Fruit fly (Drosophila melanogaster): Measurements from ENCODE around the gene CREG.

The CREG gene

DNA sequence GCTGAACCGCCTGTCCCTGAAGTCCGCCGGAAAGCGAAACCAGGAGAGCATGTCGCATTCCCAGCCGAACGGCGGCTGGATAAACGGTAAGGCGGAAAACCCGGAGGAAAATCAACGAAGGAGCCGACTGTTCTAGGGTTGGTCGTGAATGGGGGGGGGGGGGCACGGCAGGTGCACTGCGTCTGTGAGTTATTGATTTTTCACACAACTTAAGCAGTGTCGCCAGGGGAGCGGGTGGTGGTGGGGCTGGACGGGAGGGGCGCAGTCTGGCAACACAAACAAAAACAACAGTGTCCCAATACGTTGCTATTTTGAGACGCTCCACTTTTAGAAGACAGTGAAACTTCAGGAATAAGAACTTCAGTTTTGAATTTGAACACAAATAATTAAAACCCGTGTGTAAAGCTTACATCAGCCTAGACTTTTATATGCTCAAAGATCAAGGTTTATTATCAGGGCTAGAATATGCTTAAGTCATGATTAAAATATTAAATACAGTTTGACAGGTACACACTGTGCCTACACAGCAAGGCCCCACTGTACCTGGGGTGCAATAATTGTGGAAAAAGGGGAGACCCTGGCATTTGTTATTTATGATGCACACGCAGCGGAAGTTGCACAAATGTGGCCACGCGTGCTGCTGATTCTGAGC, 8.1 kb downstream of the CREG start (continued):
- TF ChIP-seq CG7786 (GFP tag; optimal IDR thresholded peaks at IDR 0.05) (peak; percentile 7), vvl (GFP tag; IDR thresholded peaks at IDR 0.05) (peak; percentile 87), CG16779 (GFP tag; IDR thresholded peaks at IDR 0.05) (0 out of 2 replicates have a peak, but pooled peaks have one; percentile 18), bowl (GFP tag; IDR thresholded peaks at IDR 0.05) (no peak), bcd (GFP tag; optimal IDR thresholded peaks at IDR 0.05) (peak; percentile 65), CG30431 (GFP tag; optimal IDR thresholded peaks at IDR 0.05) (peak; percentile 42), stc (GFP tag; IDR thresholded peaks at IDR 0.05) (peak; percentile 86), CG1529 (GFP tag; optimal IDR thresholded peaks at IDR 0.05) (peak; percentile 65), ken (GFP tag; IDR thresholded peaks at IDR 0.05) (peak; percentile 76), CG13296 (GFP tag; optimal IDR thresholded peaks at IDR 0.05) (peak; percentile 1), Bdp1 (GFP tag; optimal IDR thresholded peaks at IDR 0.05) (no peak), Kr (GFP tag; optimal IDR thresholded peaks at IDR 0.05) (no peak), CG6791 (GFP tag; IDR thresholded peaks at IDR 0.05; ENCODE audit: partially characterized antibody) (no peak), gcm2 (GFP tag; optimal IDR thresholded peaks at IDR 0.05) (no peak), MBD-R2 (GFP tag; IDR thresholded peaks at IDR 0.05) (no peak; the same call in 1 of the 2 replicates), ttk (GFP tag; IDR thresholded peaks at IDR 0.05) (peak; percentile 72), CG4854 (GFP tag; optimal IDR thresholded peaks at IDR 0.05) (no peak), CG7372 (GFP tag; IDR thresholded peaks at IDR 0.05) (peak; percentile 50; the same call in 1 of the 2 replicates), CG6254 (GFP tag; optimal IDR thresholded peaks at IDR 0.05) (peak; percentile 48), Meics (GFP tag; optimal IDR thresholded peaks at IDR 0.05) (peak; percentile 52), CG34422 (GFP tag; IDR thresholded peaks at IDR 0.05) (peak; percentile 35; the same call in 2 of the 3 replicates), CG14667 (GFP tag; IDR thresholded peaks at IDR 0.05) (peak; percentile 72), nerfin-1 (tag; optimal IDR thresholded peaks at IDR 0.05) (peak; percentile 57), croc (GFP tag; conservative IDR thresholded peaks at IDR 0.05) (peak; percentile 64), Sin3A (optimal IDR thresholded peaks at IDR 0.05) (no peak), prd (optimal IDR thresholded peaks at IDR 0.05) (no peak), prd (GFP tag; IDR thresholded peaks at IDR 0.05) (peak; percentile 88), Pdp1 (GFP tag; optimal IDR thresholded peaks at IDR 0.05) (peak; percentile 38 to 58), insv (GFP tag; optimal IDR thresholded peaks at IDR 0.05) (no peak), Sry-δ (GFP tag; optimal IDR thresholded peaks at IDR 0.05) (peak; percentile 31), sd (tag; optimal IDR thresholded peaks at IDR 0.05) (no peak), Rx (GFP tag; IDR thresholded peaks at IDR 0.05) (peak; percentile 58), cg (GFP tag; optimal IDR thresholded peaks at IDR 0.05) (no peak), Oli (tag; optimal IDR thresholded peaks at IDR 0.05) (peak; percentile 75), NfI (GFP tag; optimal IDR thresholded peaks at IDR 0.05) (peak; percentile 57), CG15269 (tag; optimal IDR thresholded peaks at IDR 0.05) (peak; percentile 64), CG11093 (GFP tag; IDR thresholded peaks at IDR 0.05) (peak; percentile 72; the same call in 2 of the 3 replicates), NC2α (GFP tag; optimal IDR thresholded peaks at IDR 0.05) (peak; percentile 21), al (GFP tag; IDR thresholded peaks at IDR 0.05) (no peak), Blimp-1 (GFP tag; optimal IDR thresholded peaks at IDR 0.05) (peak; percentile 82), MTF-1 (GFP tag; optimal IDR thresholded peaks at IDR 0.05; ENCODE audit: borderline replicate concordance) (peak; percentile 43), CG13287 (GFP tag; IDR thresholded peaks at IDR 0.05; ENCODE audit: partially characterized antibody) (no peak), CG2199 (GFP tag; IDR thresholded peaks at IDR 0.05) (peak; percentile 43; the same call in 1 of the 3 replicates), wor (GFP tag; IDR thresholded peaks at IDR 0.05) (peak; percentile 54), CG12391 (tag; optimal IDR thresholded peaks at IDR 0.05) (peak; percentile 65), Dp (GFP tag; optimal IDR thresholded peaks at IDR 0.05) (no peak), bsh (GFP tag; optimal IDR thresholded peaks at IDR 0.05) (peak; percentile 60 to 84), CG12236 (GFP tag; optimal IDR thresholded peaks at IDR 0.05) (peak; percentile 31), CG18262 (tag; optimal IDR thresholded peaks at IDR 0.05) (peak; percentile 81), lbe (GFP tag; optimal IDR thresholded peaks at IDR 0.05) (peak; percentile 57)
